Fruit fly (Drosophila melanogaster) whole organism, adult: ENCODE measurements around the gene CG12985.
A peak's percentile ranks its signal among the peaks of the same experiment; 100 is the strongest.

Source experiments
- CG11617 ChIP-seq: fragments of 200-800 bp; sonication (Bioruptor generic); optimal IDR thresholded peaks from 2 replicates; lab custom pipeline; 2017; ENCODE audit warnings: mild to moderate bottlenecking, missing biosample characterization, missing genetic modification reagents, missing genetic modification characterization
- CG12768 ChIP-seq: fragments of 200-800 bp; sonication (Bioruptor generic); optimal IDR thresholded peaks from 2 replicates; lab custom pipeline; 2017; ENCODE audit warnings: missing biosample characterization, missing genetic modification characterization, mild to moderate bottlenecking, moderate library complexity, missing genetic modification reagents
- CG14711 ChIP-seq: fragments of 200-800 bp; sonication (Bioruptor generic); optimal IDR thresholded peaks from 2 replicates; lab custom pipeline; 2018; ENCODE audit warnings: missing biosample characterization, mild to moderate bottlenecking, missing genetic modification characterization, moderate library complexity
- CG1620 ChIP-seq: fragments of 200-800 bp; sonication (Bioruptor generic); optimal IDR thresholded peaks from 2 replicates; lab custom pipeline; 2016; ENCODE audit warnings: missing biosample characterization, missing genetic modification characterization
- CG33017 ChIP-seq: fragments of 200-800 bp; sonication (Bioruptor generic); optimal IDR thresholded peaks from 2 replicates; lab custom pipeline; 2018; ENCODE audit warnings: missing biosample characterization, mild to moderate bottlenecking, missing genetic modification characterization, moderate library complexity
- CG5204 ChIP-seq: fragments of 200-800 bp; sonication (Bioruptor generic); optimal IDR thresholded peaks from 2 replicates; lab custom pipeline; 2016; ENCODE audit warnings: missing biosample characterization, missing genetic modification characterization
- CG7045 ChIP-seq: fragments of 200-800 bp; sonication (Bioruptor generic); optimal IDR thresholded peaks from 2 replicates; lab custom pipeline; 2017; ENCODE audit warnings: missing biosample characterization, mild to moderate bottlenecking, missing genetic modification characterization
- CG7101 ChIP-seq: fragments of 200-800 bp; sonication (Bioruptor generic); optimal IDR thresholded peaks from 2 replicates; lab custom pipeline; 2018; ENCODE audit warnings: missing biosample characterization, mild to moderate bottlenecking, missing genetic modification characterization, moderate library complexity
- Clk ChIP-seq: fragments of 200-800 bp; sonication (Bioruptor generic); optimal IDR thresholded peaks from 2 replicates; lab custom pipeline; 2017; ENCODE audit warnings: missing biosample characterization, missing genetic modification characterization
- Crg-1 ChIP-seq: fragments of 200-800 bp; sonication (Bioruptor generic); optimal IDR thresholded peaks from 2 replicates; lab custom pipeline; 2016; ENCODE audit warnings: missing biosample characterization, missing genetic modification characterization
- Hr96 ChIP-seq: fragments of 200-800 bp; sonication (Bioruptor generic); optimal IDR thresholded peaks from 2 replicates; lab custom pipeline; 2016; ENCODE audit warnings: missing biosample characterization, missing genetic modification characterization
- Mnt ChIP-seq: fragments of 200-800 bp; sonication (Bioruptor generic); optimal IDR thresholded peaks from 2 replicates; lab custom pipeline; 2016; ENCODE audit warnings: missing biosample characterization, mild to moderate bottlenecking, missing genetic modification characterization
- bab1 ChIP-seq: fragments of 200-800 bp; sonication (Bioruptor generic); optimal IDR thresholded peaks from 3 replicates; lab custom pipeline; 2019; ENCODE audit warnings: missing biosample characterization, mild to moderate bottlenecking, missing genetic modification characterization, moderate library complexity
- cic ChIP-seq: fragments of 200-800 bp; sonication (Bioruptor generic); optimal IDR thresholded peaks from 2 replicates; lab custom pipeline; 2017; ENCODE audit warnings: missing biosample characterization, mild to moderate bottlenecking, missing genetic modification characterization, moderate library complexity
- cnc ChIP-seq, 2 experiments: fragments of >200 bp; optimal IDR thresholded peaks; 2 replicates each; lab custom pipeline; 2017
- kay ChIP-seq: fragments of 200-800 bp; sonication (Bioruptor generic); peaks from one replicate; lab custom pipeline; 2016; ENCODE audit warnings: missing biosample characterization, missing genetic modification characterization, borderline replicate concordance
- ovo ChIP-seq: fragments of 200-800 bp; sonication (Bioruptor generic); optimal IDR thresholded peaks from 2 replicates; lab custom pipeline; 2016; ENCODE audit warnings: missing biosample characterization, missing genetic modification characterization
- pad ChIP-seq: fragments of 200-800 bp; sonication (Bioruptor generic); optimal IDR thresholded peaks from 3 replicates; lab custom pipeline; 2017; ENCODE audit warnings: missing biosample characterization, missing genetic modification characterization, mild to moderate bottlenecking, moderate library complexity, missing genetic modification reagents
- tj ChIP-seq: fragments of 200-800 bp; sonication (Bioruptor generic); optimal IDR thresholded peaks from 3 replicates; lab custom pipeline; 2017; ENCODE audit warnings: missing biosample characterization, mild to moderate bottlenecking, missing genetic modification characterization, moderate library complexity
- toe ChIP-seq: fragments of 200-800 bp; sonication (Bioruptor generic); optimal IDR thresholded peaks from 2 replicates; lab custom pipeline; 2016; ENCODE audit warnings: missing biosample characterization, missing genetic modification characterization

The CG12985 gene

DNA sequence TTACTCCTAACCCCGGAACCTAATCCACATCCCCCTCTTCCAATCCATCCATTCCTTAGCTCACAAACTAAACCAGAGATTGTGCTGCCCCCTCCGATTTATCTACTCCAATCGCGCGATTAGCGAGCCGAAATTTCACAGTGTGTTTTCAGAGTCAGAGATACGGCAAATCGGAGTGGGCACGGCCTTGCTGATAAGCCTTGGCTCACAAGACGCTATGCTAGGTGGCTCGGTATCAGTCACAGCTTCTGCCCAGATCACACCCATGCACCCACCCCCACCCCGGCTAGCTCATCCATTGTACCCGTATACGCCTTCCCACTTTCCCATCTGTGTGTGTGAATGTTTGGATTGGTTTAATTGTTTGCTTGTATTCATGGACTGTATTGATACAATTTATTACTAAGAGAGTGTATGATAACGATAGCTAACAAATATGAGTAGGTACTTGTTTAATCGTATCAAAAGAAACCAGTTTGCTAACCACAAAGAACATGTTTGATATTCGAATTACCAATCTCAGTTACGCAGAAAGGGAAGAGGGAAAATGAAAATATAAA, 37.6 kb upstream of the CG12985 start:
- TF ChIP-seq CG5204 (GFP tag; lab: Kevin White, UChicago) (no peak), cic (GFP tag; lab: Kevin White, UChicago) (peak; percentile 19)

DNA sequence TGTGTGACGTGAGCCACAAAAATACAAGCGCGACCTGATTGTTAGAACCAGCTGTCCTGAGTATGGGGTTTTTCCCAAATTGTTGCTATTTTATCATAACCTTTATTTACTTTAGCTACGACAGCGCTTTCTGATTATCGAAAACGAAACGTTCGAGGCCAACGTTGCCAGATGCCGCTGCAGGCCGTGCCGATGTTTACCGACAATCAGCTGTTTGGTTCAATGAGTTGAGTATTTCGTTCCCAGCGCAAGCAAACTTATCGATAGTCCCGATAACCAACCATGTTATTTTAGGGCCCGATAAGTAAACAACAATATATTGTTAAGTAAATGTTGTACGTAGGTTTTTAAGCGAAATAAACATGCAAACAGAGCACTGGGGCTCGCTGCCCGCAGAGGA, 33.3 kb upstream of the CG12985 start, which contains the start of the genes CG15814 and Spt7:
TSS of gene CG15814 (minus strand) at position 164 of the 400 bp plus-strand sequence.
TSS of gene Spt7 (plus strand) at position 282 of the 400 bp plus-strand sequence.
- peak; percentile 65 for TF ChIP-seq CG11617 (GFP tag; lab: Kevin White, UChicago)
- peak; percentile 69 for TF ChIP-seq Crg-1
- TF ChIP-seq CG1620 (GFP tag; lab: Kevin White, UChicago), result peak; percentile 34
- no peak for TF ChIP-seq CG5204 (GFP tag; lab: Kevin White, UChicago)
- peak; percentile 69 for TF ChIP-seq bab1 (GFP tag; lab: Kevin White, UChicago)
- no peak for TF ChIP-seq CG7045 (GFP tag; lab: Kevin White, UChicago)
- no peak for TF ChIP-seq Clk (GFP tag; lab: Kevin White, UChicago)
- peak; percentile 72 for TF ChIP-seq ovo (GFP tag; lab: Kevin White, UChicago)
- no peak for TF ChIP-seq CG12768 (GFP tag; lab: Kevin White, UChicago)
- TF ChIP-seq pad (GFP tag; lab: Kevin White, UChicago), result peak; percentile 51
- TF ChIP-seq Hr96 (GFP tag; lab: Kevin White, UChicago), result no peak
- TF ChIP-seq tj (GFP tag; lab: Kevin White, UChicago), result peak; percentile 61
- TF ChIP-seq cic (GFP tag; lab: Kevin White, UChicago), result peak; percentile 40
- TF ChIP-seq CG33017, result no peak
- TF ChIP-seq kay (GFP tag; lab: Kevin White, UChicago), result no peak
- TF ChIP-seq cnc (optimal IDR thresholded peaks at IDR 0.05; lab: Kevin White, UChicago), result peak in 1 of 2 experiments; percentile 16
- TF ChIP-seq Mnt (GFP tag; lab: Kevin White, UChicago), result peak; percentile 81
- no peak for TF ChIP-seq toe
- peak; percentile 43 for TF ChIP-seq CG7101 (tag; lab: Kevin White, UChicago)
- TF ChIP-seq CG14711 (tag; lab: Kevin White, UChicago), result peak; percentile 8

DNA sequence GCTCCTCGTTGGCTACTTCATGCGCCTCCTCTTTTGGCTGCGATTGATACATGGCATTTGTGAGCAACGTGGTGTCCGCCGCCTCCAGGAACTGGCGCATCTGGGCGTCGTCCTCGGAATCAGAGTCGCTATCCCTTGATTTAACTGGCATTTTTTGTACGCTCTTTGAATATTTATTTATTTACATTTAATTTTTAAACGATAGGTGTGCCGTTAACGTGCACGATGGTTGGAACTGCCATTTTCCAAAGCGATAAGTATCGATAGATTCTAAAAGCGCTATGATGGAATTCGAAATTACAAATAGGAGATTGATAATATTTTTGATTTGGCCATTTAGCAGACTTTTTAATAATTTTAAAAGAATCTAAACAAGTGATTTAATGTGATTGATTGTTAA, 31.1 kb upstream of the CG12985 start, which contains the start of gene CG32554:
TSS of gene CG32554 (minus strand) at position 229 of the 400 bp plus-strand sequence.
- no peak for TF ChIP-seq cic (GFP tag; lab: Kevin White, UChicago)
- no peak for TF ChIP-seq ovo (GFP tag; lab: Kevin White, UChicago)
- TF ChIP-seq bab1 (GFP tag; lab: Kevin White, UChicago), result peak; percentile 6

DNA sequence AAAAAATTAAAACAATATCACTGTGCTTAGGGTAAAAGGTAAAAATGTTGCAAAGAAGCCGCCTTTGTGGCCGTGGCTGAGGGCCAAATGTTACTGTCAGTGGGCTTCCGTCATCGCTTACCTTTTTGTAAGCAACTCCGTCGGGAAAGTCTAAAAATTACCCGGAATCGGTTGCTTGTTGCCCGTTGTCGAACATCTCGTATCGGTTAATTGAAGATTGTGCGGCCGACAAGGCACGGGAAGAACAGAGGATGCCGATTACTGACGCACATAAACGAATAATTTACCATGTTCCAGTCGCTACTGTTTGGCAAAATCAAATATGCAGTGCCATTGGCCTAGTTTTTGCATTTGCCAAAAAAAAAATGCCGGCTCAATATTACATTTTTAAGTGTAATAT, 27.5 kb upstream of the CG12985 start, which contains the start of gene Mco4:
TSS of gene Mco4 (minus strand) at position 101 of the 400 bp plus-strand sequence.
- no peak for TF ChIP-seq CG5204 (GFP tag; lab: Kevin White, UChicago)
- no peak for TF ChIP-seq cic (GFP tag; lab: Kevin White, UChicago)
- no peak for TF ChIP-seq bab1 (GFP tag; lab: Kevin White, UChicago)
- TF ChIP-seq CG11617 (GFP tag; lab: Kevin White, UChicago), result no peak
- TF ChIP-seq Clk (GFP tag; lab: Kevin White, UChicago), result no peak
- no peak for TF ChIP-seq toe
- no peak for TF ChIP-seq pad (GFP tag; lab: Kevin White, UChicago)
- no peak for TF ChIP-seq tj (GFP tag; lab: Kevin White, UChicago)
- no peak for TF ChIP-seq CG14711 (tag; lab: Kevin White, UChicago)
- no peak for TF ChIP-seq kay (GFP tag; lab: Kevin White, UChicago)
- no peak for TF ChIP-seq cnc (optimal IDR thresholded peaks at IDR 0.05; lab: Kevin White, UChicago)
- TF ChIP-seq ovo (GFP tag; lab: Kevin White, UChicago), result no peak
- TF ChIP-seq CG7045 (GFP tag; lab: Kevin White, UChicago), result no peak
- TF ChIP-seq CG7101 (tag; lab: Kevin White, UChicago), result no peak
- no peak for TF ChIP-seq CG1620 (GFP tag; lab: Kevin White, UChicago)
- no peak for TF ChIP-seq CG33017
- TF ChIP-seq Crg-1, result no peak
- no peak for TF ChIP-seq Mnt (GFP tag; lab: Kevin White, UChicago)

DNA sequence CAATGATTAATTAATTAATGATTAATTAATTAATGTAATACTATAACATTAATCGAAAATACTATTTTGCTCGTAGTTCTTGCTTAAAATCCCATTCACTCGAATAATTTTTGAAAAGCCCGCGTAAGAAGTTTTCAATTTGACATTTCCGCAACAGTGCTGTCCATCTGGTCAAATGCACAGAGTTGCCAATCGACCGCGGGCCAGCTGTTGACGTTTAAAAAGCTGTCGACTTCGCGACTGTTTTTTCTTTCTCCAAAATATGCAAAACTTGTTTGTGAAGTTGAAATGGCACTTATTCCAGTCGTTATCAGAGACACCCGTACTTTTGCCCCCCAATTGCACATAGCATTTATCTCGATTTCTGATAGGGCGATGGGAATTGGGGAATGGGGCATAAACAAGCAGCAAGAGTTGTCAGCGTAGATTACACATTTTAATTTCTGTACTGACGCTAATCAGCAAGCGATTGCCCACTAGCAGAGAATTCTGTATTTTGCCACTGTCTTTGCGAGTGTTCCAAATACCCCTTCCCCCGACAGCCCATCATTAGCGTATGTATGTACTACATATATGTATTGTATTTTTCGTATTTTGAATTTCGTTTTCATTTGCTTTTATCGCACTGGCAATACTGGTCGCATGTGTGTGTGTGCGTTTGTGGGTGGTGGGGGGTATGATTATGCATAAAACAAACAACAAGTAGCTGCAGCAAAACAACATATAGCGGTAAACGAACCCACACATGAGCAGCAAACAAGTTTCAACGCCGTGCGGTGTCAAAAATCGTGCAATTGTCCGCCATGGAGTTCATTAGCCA, 26.9 kb upstream of the CG12985 start, which contains the start of gene Srx:
TSS of gene Srx (plus strand) at position 517 of the 820 bp plus-strand sequence.
- TF ChIP-seq CG11617 (GFP tag; lab: Kevin White, UChicago) (peak; percentile 60), cic (GFP tag; lab: Kevin White, UChicago) (peak; percentile 45), Mnt (GFP tag; lab: Kevin White, UChicago) (peak; percentile 59), CG1620 (GFP tag; lab: Kevin White, UChicago) (peak; percentile 54), tj (GFP tag; lab: Kevin White, UChicago) (peak; percentile 49), ovo (GFP tag; lab: Kevin White, UChicago) (peak; percentile 34), CG7101 (tag; lab: Kevin White, UChicago) (peak; percentile 35), pad (GFP tag; lab: Kevin White, UChicago) (peak; percentile 51), CG14711 (tag; lab: Kevin White, UChicago) (peak; percentile 89), CG5204 (GFP tag; lab: Kevin White, UChicago) (no peak), Clk (GFP tag; lab: Kevin White, UChicago) (no peak), Crg-1 (no peak), kay (GFP tag; lab: Kevin White, UChicago) (no peak), bab1 (GFP tag; lab: Kevin White, UChicago) (peak; percentile 25), CG12768 (GFP tag; lab: Kevin White, UChicago) (no peak), toe (peak; percentile 64), CG7045 (GFP tag; lab: Kevin White, UChicago) (no peak), Hr96 (GFP tag; lab: Kevin White, UChicago) (no peak), CG33017 (no peak), cnc (optimal IDR thresholded peaks at IDR 0.05; lab: Kevin White, UChicago) (no peak)
